Fruit fly (Drosophila melanogaster): Measurements from ENCODE around the gene vig.

Gene vig

DNA sequence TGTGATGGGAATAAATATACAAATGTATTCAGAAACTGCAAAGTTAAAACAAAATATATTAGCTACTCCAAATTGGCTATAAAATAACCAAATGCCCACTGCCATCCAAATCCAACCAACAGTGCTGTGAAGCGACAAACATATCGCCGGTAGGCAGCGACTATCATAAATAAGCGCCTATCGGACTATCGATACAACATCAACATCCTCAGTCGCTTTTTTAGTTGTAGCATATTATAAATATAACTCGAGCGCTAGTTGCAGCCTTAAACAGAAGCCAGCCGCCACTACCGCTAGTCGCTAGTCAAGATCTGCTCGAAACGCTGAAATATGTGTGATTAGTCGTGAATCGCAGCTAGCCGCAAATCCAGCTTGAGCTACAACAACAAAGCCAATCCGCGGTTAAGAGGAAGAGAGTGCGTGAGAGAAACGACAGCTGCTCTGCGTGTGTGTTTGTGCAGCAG lies 30.8 kb downstream of the vig start (continued):
- TF ChIP-seq wor (GFP tag; IDR thresholded peaks at IDR 0.05) (no peak), CG4360 (GFP tag; IDR thresholded peaks at IDR 0.05) (peak; percentile 92), Hr39 (optimal IDR thresholded peaks at IDR 0.05) (no peak), CG4617 (GFP tag; optimal IDR thresholded peaks at IDR 0.05; ENCODE audit: borderline replicate concordance) (peak; percentile 36), HLH4C (GFP tag; IDR thresholded peaks at IDR 0.05; ENCODE audit: partially characterized antibody) (peak; percentile 84), sens (GFP tag) (peak; percentile 82), CG8765 (GFP tag; IDR thresholded peaks at IDR 0.05) (peak; percentile 41; the same call in 1 of the 2 replicates), B-H2 (GFP tag; optimal IDR thresholded peaks at IDR 0.05) (peak; percentile 79), CG12155 (GFP tag; optimal IDR thresholded peaks at IDR 0.05) (peak; percentile 26), dimm (GFP tag; IDR thresholded peaks at IDR 0.05) (no peak), CG6689 (GFP tag; IDR thresholded peaks at IDR 0.05) (no peak), BEAF-32 (GFP tag; optimal IDR thresholded peaks at IDR 0.05) (peak; percentile 87), Gsc (GFP tag; IDR thresholded peaks at IDR 0.05) (no peak), CG18599 (GFP tag; optimal IDR thresholded peaks at IDR 0.05) (no peak), CG9932 (GFP tag; IDR thresholded peaks at IDR 0.05) (peak; percentile 84), grn (GFP tag; optimal IDR thresholded peaks at IDR 0.05) (no peak), zfh2 (GFP tag; optimal IDR thresholded peaks at IDR 0.05) (peak; percentile 67), wdn (GFP tag; IDR thresholded peaks at IDR 0.05) (no peak), CG1603 (tag; optimal IDR thresholded peaks at IDR 0.05) (no peak), CG31224 (GFP tag; IDR thresholded peaks at IDR 0.05) (no peak), stwl (tag; optimal IDR thresholded peaks at IDR 0.05) (peak; percentile 68), Lhr (GFP tag; optimal IDR thresholded peaks at IDR 0.05) (no peak), dan (GFP tag; IDR thresholded peaks at IDR 0.05) (no peak), Sox100B (GFP tag; optimal IDR thresholded peaks at IDR 0.05) (no peak), scrt (GFP tag; optimal IDR thresholded peaks at IDR 0.05) (no peak), Abd-B (GFP tag; optimal IDR thresholded peaks at IDR 0.05) (no peak), CG7556 (GFP tag; optimal IDR thresholded peaks at IDR 0.05) (no peak), CG6254 (GFP tag; optimal IDR thresholded peaks at IDR 0.05) (no peak), Hr78 (GFP tag; optimal IDR thresholded peaks at IDR 0.05) (no peak), seq (GFP tag; IDR thresholded peaks at IDR 0.05) (no peak; the same call in 1 of the 2 replicates), Dref (GFP tag; IDR thresholded peaks at IDR 0.05) (peak; percentile 94), CG33557 (GFP tag; optimal IDR thresholded peaks at IDR 0.05) (peak; percentile 0), CG10565 (GFP tag; optimal IDR thresholded peaks at IDR 0.05) (no peak), CG18619 (GFP tag; optimal IDR thresholded peaks at IDR 0.05) (peak; percentile 31), Oli (tag; optimal IDR thresholded peaks at IDR 0.05) (no peak), Vsx1 (GFP tag; optimal IDR thresholded peaks at IDR 0.05) (no peak), Dbx (GFP tag; IDR thresholded peaks at IDR 0.05) (peak; percentile 58; the same call in 2 of the 3 replicates), Opbp (GFP tag; IDR thresholded peaks at IDR 0.05; ENCODE audit: partially characterized antibody) (peak; percentile 93), sqz (GFP tag; optimal IDR thresholded peaks at IDR 0.05) (no peak), Doc3 (GFP tag; IDR thresholded peaks at IDR 0.05; ENCODE audit: partially characterized antibody) (peak; percentile 74), schlank (tag; optimal IDR thresholded peaks at IDR 0.05) (no peak), Fer2 (tag; optimal IDR thresholded peaks at IDR 0.05) (no peak), CG18476 (GFP tag; optimal IDR thresholded peaks at IDR 0.05) (no peak), tll (GFP tag; optimal IDR thresholded peaks at IDR 0.05) (no peak), NK7.1 (GFP tag; optimal IDR thresholded peaks at IDR 0.05) (no peak), gfzf (GFP tag; optimal IDR thresholded peaks at IDR 0.05) (peak; percentile 11), pnt (GFP tag; optimal IDR thresholded peaks at IDR 0.05) (no peak), CG17361 (GFP tag; IDR thresholded peaks at IDR 0.05) (no peak; the same call in 2 of the 3 replicates), inv (GFP tag; IDR thresholded peaks at IDR 0.05; ENCODE audit: partially characterized antibody) (peak; percentile 84), unc-4 (GFP tag; IDR thresholded peaks at IDR 0.05; ENCODE audit: partially characterized antibody) (peak; percentile 78)

Data from whole organism, embryonic.